Fruit fly (Drosophila melanogaster): ENCODE measurements around the gene Drsl2.

Gene Drsl2

DNA sequence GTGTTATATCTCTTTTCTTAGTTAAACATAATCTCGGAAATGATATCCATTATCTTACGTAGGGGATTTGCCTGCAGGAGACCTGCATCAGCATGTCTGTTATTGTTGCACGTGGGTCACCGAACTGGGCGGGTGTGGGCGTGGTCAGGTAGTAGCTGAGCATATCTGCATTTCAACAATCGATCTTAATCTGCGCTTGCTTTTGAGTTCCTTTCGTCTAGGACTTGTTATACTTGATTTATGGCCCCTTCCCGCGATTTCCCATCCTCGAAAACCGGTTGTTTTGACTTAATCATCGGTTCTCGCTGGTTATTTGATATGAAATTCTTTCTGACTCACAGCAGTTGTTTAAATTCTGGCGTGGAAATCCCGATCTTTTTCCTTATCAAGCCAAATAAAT lies 9.4 kb upstream of the Drsl2 start:
- TF ChIP-seq Hr83 (GFP tag; optimal IDR thresholded peaks at IDR 0.05; ENCODE audit: poor library complexity, severe bottlenecking) (no peak), Rel (GFP tag; optimal IDR thresholded peaks at IDR 0.05) (no peak), Rel (tag; optimal IDR thresholded peaks at IDR 0.05) (peak; percentile 66)

- TF ChIP-seq rgr (GFP tag; optimal IDR thresholded peaks at IDR 0.05), result peak; percentile 27
- TF ChIP-seq brk (GFP tag; optimal IDR thresholded peaks at IDR 0.05), result no peak
- TF ChIP-seq dmrt93B (GFP tag; optimal IDR thresholded peaks at IDR 0.05), result no peak
- TF ChIP-seq Dfd (GFP tag; optimal IDR thresholded peaks at IDR 0.05), result no peak
- TF ChIP-seq dl (GFP tag; optimal IDR thresholded peaks at IDR 0.05; ENCODE audit: insufficient read depth in 1 of 2, partially characterized antibody in 2 of 2), result no peak
Measured at dm6 chr3L:3305430-3305829, 8.7 kb upstream of the Drsl2 start.

DNA sequence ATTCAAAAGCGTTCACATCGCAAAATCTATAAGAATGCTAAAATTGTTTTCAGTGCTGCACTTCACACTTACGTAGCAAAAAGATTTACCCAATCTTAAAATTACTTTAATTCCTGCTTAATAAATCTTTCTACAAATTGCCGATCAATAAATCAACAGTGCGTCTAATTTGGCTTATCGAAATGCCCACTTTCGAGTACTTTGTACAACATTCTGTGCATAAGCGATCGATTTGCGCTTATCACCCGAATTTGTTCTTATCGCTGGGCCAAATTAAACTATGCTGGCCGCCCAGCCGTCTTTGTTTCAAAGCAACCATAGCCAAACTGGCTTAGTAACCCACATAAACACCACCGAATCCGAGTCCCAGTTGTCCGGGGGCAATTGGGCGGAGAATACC lies 7.6 kb upstream of the Drsl2 start:
- TF ChIP-seq Mio (GFP tag; optimal IDR thresholded peaks at IDR 0.05), result no peak
- no peak for TF ChIP-seq Hr83 (GFP tag; optimal IDR thresholded peaks at IDR 0.05; ENCODE audit: poor library complexity, severe bottlenecking)
- TF ChIP-seq Myc (optimal IDR thresholded peaks at IDR 0.05), result no peak
- no peak for TF ChIP-seq Hr78 (GFP tag; optimal IDR thresholded peaks at IDR 0.05)
- no peak for TF ChIP-seq woc (GFP tag; optimal IDR thresholded peaks at IDR 0.05)
- TF ChIP-seq sv (GFP tag; optimal IDR thresholded peaks at IDR 0.05), result no peak
- TF ChIP-seq N (GFP tag; optimal IDR thresholded peaks at IDR 0.05), result no peak
- no peak for TF ChIP-seq psq (GFP tag; optimal IDR thresholded peaks at IDR 0.05)
- no peak for TF ChIP-seq GATAd (GFP tag; optimal IDR thresholded peaks at IDR 0.05)
- no peak for TF ChIP-seq Jra (GFP tag; optimal IDR thresholded peaks at IDR 0.05)
- TF ChIP-seq HLH106 (tag; optimal IDR thresholded peaks at IDR 0.05), result no peak
- TF ChIP-seq jim (GFP tag; optimal IDR thresholded peaks at IDR 0.05), result no peak
- TF ChIP-seq Dif (GFP tag; optimal IDR thresholded peaks at IDR 0.05; ENCODE audit: partially characterized antibody), result no peak

DNA sequence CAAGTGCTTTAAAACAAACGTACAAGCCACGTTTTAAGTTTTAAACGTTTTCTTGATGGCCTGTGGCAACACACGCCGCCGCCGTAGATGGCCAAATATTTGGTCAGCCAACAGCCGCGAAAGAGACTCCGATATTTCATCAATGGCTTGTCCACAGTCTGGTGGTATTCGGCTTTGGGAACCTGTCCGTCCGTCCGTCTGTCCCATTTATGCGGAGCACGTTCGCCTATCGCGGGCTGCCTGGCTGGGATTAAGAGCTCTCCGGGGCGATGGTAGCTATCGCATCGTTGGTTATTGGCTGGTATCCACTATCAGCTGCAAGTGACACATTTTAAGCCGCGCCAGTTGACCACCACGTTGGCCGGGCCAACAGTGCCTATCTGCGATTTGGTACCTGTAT lies 6.6 kb upstream of the Drsl2 start:
- no peak for TF ChIP-seq Mio (GFP tag; optimal IDR thresholded peaks at IDR 0.05)
- no peak for TF ChIP-seq jim (GFP tag; optimal IDR thresholded peaks at IDR 0.05)
- no peak for TF ChIP-seq CrebA (GFP tag; optimal IDR thresholded peaks at IDR 0.05; ENCODE audit: borderline replicate concordance)
- TF ChIP-seq Dfd (GFP tag; optimal IDR thresholded peaks at IDR 0.05), result no peak
- TF ChIP-seq Hr78 (GFP tag; optimal IDR thresholded peaks at IDR 0.05), result no peak
- no peak for TF ChIP-seq OdsH (GFP tag; optimal IDR thresholded peaks at IDR 0.05)
- no peak for TF ChIP-seq Dif (GFP tag; optimal IDR thresholded peaks at IDR 0.05; ENCODE audit: partially characterized antibody)
- no peak for TF ChIP-seq rgr (GFP tag; optimal IDR thresholded peaks at IDR 0.05)
- TF ChIP-seq br (GFP tag; optimal IDR thresholded peaks at IDR 0.05), result no peak
- no peak for TF ChIP-seq woc (GFP tag; optimal IDR thresholded peaks at IDR 0.05)
- TF ChIP-seq tai (GFP tag; optimal IDR thresholded peaks at IDR 0.05), result no peak
- no peak for TF ChIP-seq dl (GFP tag; optimal IDR thresholded peaks at IDR 0.05; ENCODE audit: insufficient read depth in 1 of 2, partially characterized antibody in 2 of 2)
- no peak for TF ChIP-seq N (GFP tag; optimal IDR thresholded peaks at IDR 0.05)

- TF ChIP-seq CrebA (GFP tag; optimal IDR thresholded peaks at IDR 0.05; ENCODE audit: borderline replicate concordance) (no peak), dmrt93B (GFP tag; optimal IDR thresholded peaks at IDR 0.05) (no peak), br (GFP tag; optimal IDR thresholded peaks at IDR 0.05) (peak; percentile 20), Myc (optimal IDR thresholded peaks at IDR 0.05) (no peak), OdsH (GFP tag; optimal IDR thresholded peaks at IDR 0.05) (peak; percentile 13), fru (GFP tag; optimal IDR thresholded peaks at IDR 0.05) (peak; percentile 48), h (GFP tag; optimal IDR thresholded peaks at IDR 0.05) (peak; percentile 52), sv (GFP tag; optimal IDR thresholded peaks at IDR 0.05) (no peak), Rel (GFP tag; optimal IDR thresholded peaks at IDR 0.05) (no peak), Rel (tag; optimal IDR thresholded peaks at IDR 0.05) (peak; percentile 10), N (GFP tag; optimal IDR thresholded peaks at IDR 0.05) (no peak), Sp1 (GFP tag; optimal IDR thresholded peaks at IDR 0.05) (peak; percentile 6), lola (GFP tag; optimal IDR thresholded peaks at IDR 0.05) (no peak)
Measured at dm6 chr3L:3308676-3309613, 5.2 kb upstream of the Drsl2 start.
